Fruit fly (Drosophila melanogaster) whole organism, embryonic: Measurements from ENCODE around the gene CG17344.

ENCODE experiments used
- ATbp ChIP-seq: fragments of 200-800 bp; sonication (Bioruptor generic); optimal IDR thresholded peaks from 2 replicates; lab custom pipeline; 2017; ENCODE audit warnings: missing biosample characterization, mild to moderate bottlenecking, missing genetic modification characterization, missing genetic modification reagents
- CG10147 ChIP-seq: fragments of 200-800 bp; sonication (Bioruptor generic); optimal IDR thresholded peaks from 2 replicates; lab custom pipeline; 2019; ENCODE audit warnings: missing biosample characterization, mild to moderate bottlenecking, missing genetic modification characterization, moderate library complexity
- CG12071 ChIP-seq: fragments of 200-800 bp; sonication (Bioruptor generic); optimal IDR thresholded peaks from 3 replicates; lab custom pipeline; 2018; ENCODE audit warnings: missing biosample characterization, mild to moderate bottlenecking, missing genetic modification characterization
- CG12391 ChIP-seq: fragments of 200-800 bp; sonication (Bioruptor generic); optimal IDR thresholded peaks from 3 replicates; lab custom pipeline; 2018; ENCODE audit warnings: missing biosample characterization, mild to moderate bottlenecking, missing genetic modification characterization, moderate library complexity
- CG15073 ChIP-seq: fragments of 200-800 bp; sonication (Bioruptor generic); optimal IDR thresholded peaks from 2 replicates; lab custom pipeline; 2016; ENCODE audit warnings: missing biosample characterization, missing genetic modification characterization
- CG15269 ChIP-seq: fragments of 200-800 bp; sonication (Bioruptor generic); optimal IDR thresholded peaks from 2 replicates; lab custom pipeline; 2018; ENCODE audit warnings: missing biosample characterization, mild to moderate bottlenecking, missing genetic modification characterization, moderate library complexity
- CG15479 ChIP-seq: fragments of 200-800 bp; sonication (Bioruptor generic); optimal IDR thresholded peaks from 3 replicates; lab custom pipeline; 2019; ENCODE audit warnings: missing biosample characterization, mild to moderate bottlenecking, missing genetic modification characterization, moderate library complexity
- CG15514 ChIP-seq: fragments of 200-800 bp; sonication (Bioruptor generic); optimal IDR thresholded peaks from 3 replicates; lab custom pipeline; 2017; ENCODE audit warnings: missing biosample characterization, missing genetic modification characterization, mild to moderate bottlenecking, moderate library complexity, missing genetic modification reagents
- CG15696 ChIP-seq: fragments of 200-800 bp; sonication (Bioruptor generic); optimal IDR thresholded peaks from 2 replicates; lab custom pipeline; 2019; ENCODE audit warnings: missing biosample characterization, mild to moderate bottlenecking, missing genetic modification characterization, moderate library complexity
- CG16863 ChIP-seq: fragments of 200-800 bp; sonication (Bioruptor generic); optimal IDR thresholded peaks from 3 replicates; lab custom pipeline; 2016; ENCODE audit warnings: missing biosample characterization, missing genetic modification characterization
- CG17912 ChIP-seq: fragments of 200-800 bp; sonication (Bioruptor generic); optimal IDR thresholded peaks from 2 replicates; lab custom pipeline; 2018; ENCODE audit warnings: missing biosample characterization, mild to moderate bottlenecking, missing genetic modification characterization
- CG1792 ChIP-seq: fragments of 200-800 bp; sonication (Bioruptor generic); optimal IDR thresholded peaks from 2 replicates; lab custom pipeline; 2016; ENCODE audit warnings: missing biosample characterization, missing genetic modification characterization
- CG30020 ChIP-seq: fragments of 200-800 bp; optimal IDR thresholded peaks from 2 replicates; lab custom pipeline; 2019; ENCODE audit warnings: missing biosample characterization, mild to moderate bottlenecking, missing genetic modification characterization, moderate library complexity
- CG6272 ChIP-seq: fragments of 200-800 bp; sonication (Bioruptor generic); IDR thresholded peaks from 2 replicates; pipeline ENCODE4 v1.3.6; 2022; ENCODE audit warnings: missing biosample characterization, missing genetic modification characterization
- CG6654 ChIP-seq: fragments of 200-800 bp; sonication (Bioruptor generic); optimal IDR thresholded peaks from 2 replicates; lab custom pipeline; 2017; ENCODE audit warnings: missing biosample characterization, mild to moderate bottlenecking, missing genetic modification characterization
- CG6854 ChIP-seq: fragments of 200-800 bp; sonication (Bioruptor generic); optimal IDR thresholded peaks from 3 replicates; lab custom pipeline; 2017; ENCODE audit warnings: missing biosample characterization, mild to moderate bottlenecking, missing genetic modification characterization
- CG9215 ChIP-seq: fragments of 200-800 bp; sonication (Bioruptor generic); IDR thresholded peaks from 2 replicates; pipeline ENCODE4 v1.3.6; 2022; ENCODE audit warnings: missing biosample characterization, missing genetic modification characterization
- CG9437 ChIP-seq: fragments of 200-800 bp; sonication (Bioruptor generic); optimal IDR thresholded peaks from 2 replicates; lab custom pipeline; 2018; ENCODE audit warnings: missing biosample characterization, mild to moderate bottlenecking, missing genetic modification characterization
- Doc3 ChIP-seq: fragments of 200-800 bp; sonication (Bioruptor generic); IDR thresholded peaks from 3 replicates; pipeline ENCODE4 v1.3.6; 2022; ENCODE audit warnings: missing biosample characterization, missing genetic modification characterization; ENCODE audit not compliant: partially characterized antibody
- Ets97D ChIP-seq: fragments of 200-800 bp; sonication (Bioruptor generic); optimal IDR thresholded peaks from 3 replicates; lab custom pipeline; 2016; ENCODE audit warnings: missing biosample characterization, missing genetic modification characterization
- Fer1 ChIP-seq: fragments of 200-800 bp; sonication (Bioruptor generic); optimal IDR thresholded peaks from 2 replicates; lab custom pipeline; 2017; ENCODE audit warnings: missing biosample characterization, mild to moderate bottlenecking, missing genetic modification characterization
- Fer3 ChIP-seq: fragments of 200-800 bp; sonication (Bioruptor generic); optimal IDR thresholded peaks from 2 replicates; lab custom pipeline; 2018; ENCODE audit warnings: missing biosample characterization, mild to moderate bottlenecking, missing genetic modification characterization, moderate library complexity
- GATAe ChIP-seq: fragments of 200-800 bp; sonication (Bioruptor generic); conservative IDR thresholded peaks from 2 replicates; pipeline ENCODE4 v1.3.6; 2022; ENCODE audit warnings: missing biosample characterization, missing genetic modification characterization
- HLHmδ ChIP-seq: fragments of 200-800 bp; sonication (Bioruptor generic); optimal IDR thresholded peaks from 2 replicates; lab custom pipeline; 2018; ENCODE audit warnings: missing biosample characterization, mild to moderate bottlenecking, missing genetic modification characterization, moderate library complexity
- NC2α ChIP-seq: fragments of 200-800 bp; sonication (Bioruptor generic); optimal IDR thresholded peaks from 2 replicates; lab custom pipeline; 2016; ENCODE audit warnings: missing biosample characterization, missing genetic modification characterization
- Nf-YB ChIP-seq: fragments of 200-800 bp; sonication (Bioruptor generic); optimal IDR thresholded peaks from 3 replicates; lab custom pipeline; 2019; ENCODE audit warnings: missing biosample characterization, mild to moderate bottlenecking, missing genetic modification characterization, moderate library complexity
- Nf-YC ChIP-seq: fragments of 200-800 bp; optimal IDR thresholded peaks from 3 replicates; lab custom pipeline; 2019; ENCODE audit warnings: missing biosample characterization, mild to moderate bottlenecking, missing genetic modification characterization, moderate library complexity
- Oli ChIP-seq: fragments of 200-800 bp; sonication (Bioruptor generic); optimal IDR thresholded peaks from 2 replicates; lab custom pipeline; 2018; ENCODE audit warnings: missing biosample characterization, mild to moderate bottlenecking, missing genetic modification characterization, moderate library complexity
- YL-1 ChIP-seq: fragments of 200-800 bp; sonication (Bioruptor generic); optimal IDR thresholded peaks from 3 replicates; lab custom pipeline; 2017; ENCODE audit warnings: missing biosample characterization, mild to moderate bottlenecking, missing genetic modification characterization
- ab ChIP-seq: fragments of 200-800 bp; sonication (Bioruptor generic); optimal IDR thresholded peaks from 2 replicates; lab custom pipeline; 2016; ENCODE audit warnings: missing biosample characterization, missing genetic modification characterization
- ara ChIP-seq: fragments of 200-800 bp; sonication (Bioruptor generic); IDR thresholded peaks from 2 replicates; pipeline ENCODE4 v1.3.6; 2022; ENCODE audit warnings: missing biosample characterization, missing genetic modification characterization
- ato ChIP-seq: fragments of 200-800 bp; sonication (Bioruptor generic); IDR thresholded peaks from 2 replicates; pipeline ENCODE4 v1.3.6; 2022; ENCODE audit warnings: missing biosample characterization, missing genetic modification characterization; ENCODE audit not compliant: partially characterized antibody
- chinmo ChIP-seq: fragments of 200-800 bp; sonication (Bioruptor generic); IDR thresholded peaks from 4 replicates; pipeline ENCODE4 v1.3.6; 2022; ENCODE audit warnings: missing biosample characterization, missing genetic modification characterization; ENCODE audit not compliant: partially characterized antibody
- corto ChIP-seq: fragments of 200-800 bp; sonication (Bioruptor generic); optimal IDR thresholded peaks from 2 replicates; lab custom pipeline; 2016; ENCODE audit warnings: missing biosample characterization, mild to moderate bottlenecking, missing genetic modification characterization, moderate library complexity
- dysf ChIP-seq: fragments of 200-800 bp; sonication (Bioruptor generic); IDR thresholded peaks from 3 replicates; pipeline ENCODE4 v1.3.6; 2022; ENCODE audit warnings: missing biosample characterization, missing genetic modification characterization
- ems ChIP-seq: fragments of 200-800 bp; sonication (Bioruptor generic); optimal IDR thresholded peaks from 3 replicates; lab custom pipeline; 2016; ENCODE audit warnings: missing biosample characterization, missing genetic modification characterization
- gro ChIP-seq: fragments of 200-800 bp; sonication (Bioruptor generic); optimal IDR thresholded peaks from 2 replicates; lab custom pipeline; 2016; ENCODE audit warnings: missing biosample characterization, missing genetic modification characterization
- hkb ChIP-seq, 2 experiments: fragments of 200-800 bp in 1 of 2; fragments of >200 bp in 1 of 2; sonication (Bioruptor generic) in 1 of 2; IDR thresholded peaks in 1 of 2; optimal IDR thresholded peaks in 1 of 2; 2 replicates each; pipeline versions ENCODE4 v1.3.6 to Lab custom; 2017 to 2022; ENCODE audit warnings: missing biosample characterization in 1 of 2, missing genetic modification characterization in 1 of 2
- kah ChIP-seq: fragments of 200-800 bp; sonication (Bioruptor generic); optimal IDR thresholded peaks from 2 replicates; lab custom pipeline; 2018; ENCODE audit warnings: missing biosample characterization, mild to moderate bottlenecking, missing genetic modification characterization
- lbe ChIP-seq: fragments of 200-800 bp; sonication (Bioruptor generic); optimal IDR thresholded peaks from 2 replicates; lab custom pipeline; 2016; ENCODE audit warnings: missing biosample characterization, mild to moderate bottlenecking, missing genetic modification characterization
- luna ChIP-seq: fragments of 200-800 bp; sonication (Bioruptor generic); optimal IDR thresholded peaks from 2 replicates; lab custom pipeline; 2016; ENCODE audit warnings: missing biosample characterization, missing genetic modification characterization
- nau ChIP-seq: fragments of 200-800 bp; sonication (Bioruptor generic); optimal IDR thresholded peaks from 3 replicates; lab custom pipeline; 2017; ENCODE audit warnings: missing biosample characterization, mild to moderate bottlenecking, missing genetic modification characterization, missing genetic modification reagents
- phol ChIP-seq: fragments of 200-800 bp; sonication (Bioruptor generic); optimal IDR thresholded peaks from 3 replicates; lab custom pipeline; 2018; ENCODE audit warnings: missing biosample characterization, mild to moderate bottlenecking, missing genetic modification characterization, moderate library complexity
- ranshi ChIP-seq: fragments of 200-800 bp; sonication (Bioruptor generic); IDR thresholded peaks from 2 replicates; pipeline ENCODE4 v1.3.6; 2022; ENCODE audit warnings: missing biosample characterization, missing genetic modification characterization
- ro ChIP-seq: fragments of 200-800 bp; sonication (Bioruptor generic); IDR thresholded peaks from 2 replicates; pipeline ENCODE4 v1.3.6; 2022; ENCODE audit warnings: missing biosample characterization, missing genetic modification characterization
- sd ChIP-seq: fragments of 200-800 bp; sonication (Bioruptor generic); optimal IDR thresholded peaks from 3 replicates; lab custom pipeline; 2018; ENCODE audit warnings: missing biosample characterization, mild to moderate bottlenecking, missing genetic modification characterization, moderate library complexity
- sens-2 ChIP-seq: fragments of 200-800 bp; sonication (Bioruptor generic); IDR thresholded peaks from 2 replicates; pipeline ENCODE4 v1.3.6; 2022; ENCODE audit warnings: missing biosample characterization, missing genetic modification characterization
- shn ChIP-seq: fragments of 200-800 bp; sonication (Bioruptor generic); optimal IDR thresholded peaks from 3 replicates; lab custom pipeline; 2016; ENCODE audit warnings: missing biosample characterization, missing genetic modification characterization
- sr ChIP-seq: fragments of 200-800 bp; sonication (Bioruptor generic); IDR thresholded peaks from 3 replicates; pipeline ENCODE4 v1.3.6; 2022; ENCODE audit warnings: missing biosample characterization, missing genetic modification characterization
- zen2 ChIP-seq: fragments of 200-800 bp; sonication (Bioruptor generic); IDR thresholded peaks from 3 replicates; pipeline ENCODE4 v1.3.6; 2022; ENCODE audit warnings: missing biosample characterization, missing genetic modification characterization; ENCODE audit not compliant: partially characterized antibody

Gene CG17344

dm6 chr2L:19126888-19127287, 25.0 kb downstream of the CG17344 start (continued):
- no peak for TF ChIP-seq Ets97D
- peak; percentile 13 for TF ChIP-seq shn (GFP tag; lab: Kevin White, UChicago)
- TF ChIP-seq nau (GFP tag; lab: Kevin White, UChicago) = no peak
- TF ChIP-seq corto (GFP tag; lab: Kevin White, UChicago) = no peak
- peak; percentile 75 for TF ChIP-seq phol (tag; lab: Kevin White, UChicago)
- peak; percentile 83 for TF ChIP-seq CG12391
- no peak for TF ChIP-seq gro (GFP tag; lab: Kevin White, UChicago)
- TF ChIP-seq CG30020 (tag; lab: Kevin White, UChicago) = peak; percentile 57
- no peak for TF ChIP-seq luna (GFP tag; lab: Kevin White, UChicago)
- no peak for TF ChIP-seq HLHmδ
- peak; percentile 53 for TF ChIP-seq CG15514 (GFP tag; lab: Kevin White, UChicago)
- no peak for TF ChIP-seq GATAe (GFP tag; lab: Robert Waterston, UW)
- TF ChIP-seq Nf-YC (tag; lab: Kevin White, UChicago) = peak; percentile 70
- no peak for TF ChIP-seq CG9437 (GFP tag; lab: Kevin White, UChicago)
- peak; percentile 61 for TF ChIP-seq Fer3 (tag; lab: Kevin White, UChicago)
- TF ChIP-seq hkb (optimal IDR thresholded peaks at IDR 0.05; lab: Kevin White, UChicago) = no peak
- TF ChIP-seq hkb (GFP tag; IDR thresholded peaks at IDR 0.05; lab: Robert Waterston, UW) = no peak
- no peak for TF ChIP-seq Doc3 (GFP tag; lab: Robert Waterston, UW)
- TF ChIP-seq Fer1 (GFP tag; lab: Kevin White, UChicago) = peak; percentile 76
- peak; percentile 8 for TF ChIP-seq CG17912 (GFP tag; lab: Kevin White, UChicago)
- TF ChIP-seq CG6854 = no peak
- peak; percentile 71 for TF ChIP-seq Oli
- no peak for TF ChIP-seq sd (tag; lab: Kevin White, UChicago)
- peak; percentile 74; the same call in 2 of the 3 replicates for TF ChIP-seq dysf
- peak; percentile 24 for TF ChIP-seq kah (GFP tag; lab: Kevin White, UChicago)
- TF ChIP-seq Nf-YB = peak; percentile 42
- no peak for TF ChIP-seq CG6654 (GFP tag; lab: Kevin White, UChicago)
- TF ChIP-seq CG15479 (GFP tag; lab: Kevin White, UChicago) = no peak
- TF ChIP-seq lbe = peak; percentile 43
- no peak for TF ChIP-seq CG6272 (GFP tag; lab: Robert Waterston, UW)
- no peak for TF ChIP-seq NC2α
- TF ChIP-seq ro (GFP tag; lab: Robert Waterston, UW) = no peak
- TF ChIP-seq ab (GFP tag; lab: Kevin White, UChicago) = no peak
- TF ChIP-seq CG15269 (tag; lab: Kevin White, UChicago) = peak; percentile 78
- no peak for TF ChIP-seq ato (GFP tag; lab: Robert Waterston, UW)
- no peak for TF ChIP-seq CG15073
- TF ChIP-seq ara = no peak
- peak; percentile 32 for TF ChIP-seq ATbp (GFP tag; lab: Kevin White, UChicago)
- TF ChIP-seq CG16863 (GFP tag; lab: Kevin White, UChicago) = no peak
- TF ChIP-seq YL-1 (GFP tag; lab: Kevin White, UChicago) = peak; percentile 73
- TF ChIP-seq ranshi (GFP tag; lab: Robert Waterston, UW) = no peak
- TF ChIP-seq CG1792 (GFP tag; lab: Kevin White, UChicago) = no peak
- no peak for TF ChIP-seq chinmo
- TF ChIP-seq CG9215 = peak; percentile 58
- no peak for TF ChIP-seq ems
- TF ChIP-seq CG12071 (GFP tag; lab: Kevin White, UChicago) = no peak
- no peak for TF ChIP-seq sr
- no peak for TF ChIP-seq zen2 (GFP tag; lab: Robert Waterston, UW)
- no peak for TF ChIP-seq sens-2 (GFP tag; lab: Robert Waterston, UW)
- peak; percentile 82 for TF ChIP-seq CG10147
- TF ChIP-seq CG15696 = peak; percentile 72
